Worm (Caenorhabditis elegans): ENCODE results near the gene spcs-3.

- TF ChIP-seq egl-27 (tag; optimal IDR thresholded peaks at IDR 0.05) (no peak), ZK546.5 (tag; optimal IDR thresholded peaks at IDR 0.05) (no peak), nhr-237 (tag; optimal IDR thresholded peaks at IDR 0.05) (no peak), mbf-1 (tag; optimal IDR thresholded peaks at IDR 0.05) (no peak), R02D3.7 (tag; optimal IDR thresholded peaks at IDR 0.05) (no peak)
These were observed 18.8 kb downstream of the spcs-3 start for ce11 chrIII:8063659-8064058.
